Fruit fly (Drosophila melanogaster) whole organism, embryonic: ENCODE measurements around the gene ATPsynbeta.
A peak's percentile ranks its signal among the peaks of the same experiment; 100 is the strongest.

ENCODE experiments used
- CG4617 ChIP-seq: fragments of 200-800 bp; sonication (Bioruptor generic); optimal IDR thresholded peaks from 3 replicates; lab custom pipeline; 2016; ENCODE audit warnings: missing biosample characterization, missing genetic modification characterization, borderline replicate concordance
- CG8478 ChIP-seq: fragments of >200 bp; optimal IDR thresholded peaks from 2 replicates; lab custom pipeline; 2018
- CG9437 ChIP-seq: fragments of 200-800 bp; sonication (Bioruptor generic); optimal IDR thresholded peaks from 2 replicates; lab custom pipeline; 2018; ENCODE audit warnings: missing biosample characterization, mild to moderate bottlenecking, missing genetic modification characterization
- Hr39 ChIP-seq: fragments of >200 bp; optimal IDR thresholded peaks from 2 replicates; lab custom pipeline; 2017
- Lhr ChIP-seq: fragments of 200-800 bp; sonication (Bioruptor generic); optimal IDR thresholded peaks from 3 replicates; lab custom pipeline; 2017; ENCODE audit warnings: mild to moderate bottlenecking, missing biosample characterization, missing genetic modification reagents, missing genetic modification characterization
- Six4 ChIP-seq: fragments of 200-800 bp; sonication (Bioruptor generic); optimal IDR thresholded peaks from 2 replicates; lab custom pipeline; 2016; ENCODE audit warnings: missing biosample characterization, missing genetic modification characterization
- Sry-δ ChIP-seq: fragments of 200-800 bp; sonication (Bioruptor generic); optimal IDR thresholded peaks from 2 replicates; lab custom pipeline; 2016; ENCODE audit warnings: missing biosample characterization, missing genetic modification characterization
- az2 ChIP-seq: fragments of 200-800 bp; sonication (Bioruptor generic); optimal IDR thresholded peaks from 3 replicates; lab custom pipeline; 2016; ENCODE audit warnings: missing biosample characterization, missing genetic modification characterization
- dm ChIP-seq: fragments of 200-800 bp; sonication (Bioruptor generic); optimal IDR thresholded peaks from 3 replicates; lab custom pipeline; 2016; ENCODE audit warnings: missing biosample characterization, missing genetic modification characterization
- lola ChIP-seq, 3 experiments: fragments of >200 bp in 2 of 3; fragments of 200-800 bp in 1 of 3; sonication (Bioruptor generic) in 1 of 3; optimal IDR thresholded peaks; 2 replicates each; lab custom pipeline; 2017 to 2019; ENCODE audit warnings: missing biosample characterization in 3 of 3, missing genetic modification characterization in 3 of 3, mild to moderate bottlenecking in 1 of 3, moderate library complexity in 1 of 3
- nerfin-1 ChIP-seq: fragments of 200-800 bp; sonication (Bioruptor generic); optimal IDR thresholded peaks from 3 replicates; lab custom pipeline; 2019; ENCODE audit warnings: missing biosample characterization, mild to moderate bottlenecking, missing genetic modification characterization, moderate library complexity
- pum ChIP-seq: fragments of 200-800 bp; sonication (Bioruptor generic); optimal IDR thresholded peaks from 2 replicates; lab custom pipeline; 2016; ENCODE audit warnings: missing biosample characterization, missing genetic modification characterization

- no peak for TF ChIP-seq pum (GFP tag; lab: Kevin White, UChicago)
- no peak for TF ChIP-seq CG8478 (lab: Kevin White, UChicago)
- TF ChIP-seq Six4 = no peak
- TF ChIP-seq CG4617 = no peak
- TF ChIP-seq CG9437 (GFP tag; lab: Kevin White, UChicago) = no peak
- peak; percentile 27 for TF ChIP-seq az2 (GFP tag; lab: Kevin White, UChicago)
- TF ChIP-seq lola (GFP tag; optimal IDR thresholded peaks at IDR 0.05; lab: Kevin White, UChicago) = no peak
- no peak for TF ChIP-seq dm (GFP tag; lab: Kevin White, UChicago)
- TF ChIP-seq nerfin-1 (tag; lab: Kevin White, UChicago) = no peak
- no peak for TF ChIP-seq Hr39 (lab: Kevin White, UChicago)
- no peak for TF ChIP-seq Sry-δ
- no peak for TF ChIP-seq Lhr (GFP tag; lab: Kevin White, UChicago)
These were observed 32.9 kb downstream of the ATPsynbeta start for dm6 chr4:1064219-1064618.
